Worm (Caenorhabditis elegans): ENCODE measurements around the gene Y82E9BR.8.

The Y82E9BR.8 gene

DNA sequence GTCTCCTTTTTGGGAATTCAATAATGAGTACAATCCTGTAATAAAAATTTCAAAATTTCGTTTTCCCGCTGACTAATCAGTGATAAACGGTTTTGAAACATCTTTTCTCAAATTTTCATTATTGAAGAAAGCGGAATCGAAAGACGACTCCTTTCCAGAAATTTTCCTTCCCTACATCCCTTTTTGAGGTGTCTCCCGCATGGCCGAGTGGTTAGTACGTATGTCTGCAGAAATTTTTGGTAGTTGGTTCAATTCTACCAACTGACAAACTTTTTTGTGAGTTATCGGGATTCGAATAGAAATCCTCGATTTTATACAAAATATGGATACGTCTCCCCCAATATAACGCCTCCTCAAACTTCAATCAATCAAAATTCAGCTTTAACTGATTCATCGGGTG, 3.4 kb downstream of the Y82E9BR.8 start:
- no peak for TF ChIP-seq cey-2 (tag; optimal IDR thresholded peaks at IDR 0.05; ENCODE audit: borderline replicate concordance, insufficient read depth)
- 0 out of 2 replicates have a peak, but pooled peaks have one; percentile 59 for TF ChIP-seq lim-7 (GFP tag; IDR thresholded peaks at IDR 0.05)

DNA sequence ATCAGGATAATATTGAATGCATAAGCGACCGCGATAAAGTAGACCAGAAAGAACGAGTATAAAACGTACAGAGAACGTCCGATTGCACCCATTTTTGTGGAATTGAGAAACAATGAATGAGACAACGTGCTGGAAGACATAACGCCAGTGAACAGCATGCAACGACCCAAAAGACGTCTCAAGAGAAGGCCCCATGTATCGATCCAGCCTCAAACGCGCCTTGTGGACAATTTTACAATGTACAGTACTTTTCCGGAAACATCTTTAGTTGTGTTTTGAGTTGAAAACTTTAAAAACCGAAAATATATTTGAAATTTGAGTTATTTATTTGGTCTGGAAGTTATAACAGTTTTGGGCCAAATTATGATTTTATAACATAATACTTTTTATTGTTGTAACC, 7.1 kb downstream of the Y82E9BR.8 start, which contains the start of gene Y82E9BL.3:
Gene Y82E9BL.3 (minus strand): TSS at position 101 of the 400 bp plus-strand sequence.
- TF ChIP-seq Y48G9A.11 (GFP tag; IDR thresholded peaks at IDR 0.05) = no peak
- no peak for TF ChIP-seq hlh-30 (tag; optimal IDR thresholded peaks at IDR 0.05; ENCODE audit: insufficient read depth)
- TF ChIP-seq lin-39 (tag; optimal IDR thresholded peaks at IDR 0.05) = no peak
- no peak for TF ChIP-seq madf-5 (GFP tag; IDR thresholded peaks at IDR 0.05)
- TF ChIP-seq fkh-10 (GFP tag; optimal IDR thresholded peaks at IDR 0.05) = no peak
- no peak for TF ChIP-seq lsy-2 (tag; optimal IDR thresholded peaks at IDR 0.05)
- TF ChIP-seq daf-19 (GFP tag; conservative IDR thresholded peaks at IDR 0.05) = no peak
- TF ChIP-seq lin-29 (GFP tag; IDR thresholded peaks at IDR 0.05) = no peak
- no peak for TF ChIP-seq egl-43 (GFP tag; IDR thresholded peaks at IDR 0.05)

DNA sequence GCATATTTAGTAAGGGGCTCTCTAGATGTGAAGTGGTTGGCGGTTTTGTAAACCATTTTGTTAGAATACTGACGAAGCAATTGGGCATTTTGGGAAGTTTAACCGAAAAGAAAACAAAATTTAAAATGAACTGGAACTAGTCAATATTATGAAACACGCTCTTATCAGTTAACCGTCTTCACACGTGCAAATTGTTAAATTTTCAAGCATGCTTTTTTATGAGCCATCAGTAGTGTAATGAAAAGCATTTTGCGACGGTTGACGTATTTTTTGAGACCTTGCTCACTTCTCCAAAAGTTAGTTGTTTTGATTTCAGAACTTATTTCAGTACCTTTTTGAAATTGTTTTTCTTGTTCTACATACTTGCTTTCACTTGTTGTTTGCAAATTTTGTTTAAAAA, 8.6 kb downstream of the Y82E9BR.8 start, which contains the start of gene fbxa-25:
Gene fbxa-25 (minus strand): TSS at position 138 of the 400 bp plus-strand sequence.
- TF ChIP-seq lin-29 (GFP tag; IDR thresholded peaks at IDR 0.05) (no peak), skn-1 (tag; optimal IDR thresholded peaks at IDR 0.05) (no peak), lim-7 (GFP tag; IDR thresholded peaks at IDR 0.05) (no peak), ZK546.5 (tag; optimal IDR thresholded peaks at IDR 0.05) (no peak), madf-9 (GFP tag; conservative IDR thresholded peaks at IDR 0.05) (no peak), pqm-1 (tag; optimal IDR thresholded peaks at IDR 0.05) (peak; percentile 64), tag-97 (GFP tag; IDR thresholded peaks at IDR 0.05) (no peak), saeg-2 (GFP tag; IDR thresholded peaks at IDR 0.05) (no peak), php-3 (GFP tag; IDR thresholded peaks at IDR 0.05) (0 out of 2 replicates have a peak, but pooled peaks have one; percentile 48), dmd-8 (GFP tag; IDR thresholded peaks at IDR 0.05) (no peak), ztf-7 (tag; optimal IDR thresholded peaks at IDR 0.05) (no peak), spr-1 (tag; optimal IDR thresholded peaks at IDR 0.05) (no peak), lsy-2 (tag; optimal IDR thresholded peaks at IDR 0.05) (no peak), mdl-1 (tag; optimal IDR thresholded peaks at IDR 0.05) (peak in 1 of 2 experiments; percentile 31), ceh-20 (GFP tag; IDR thresholded peaks at IDR 0.05) (no peak), arid-1 (GFP tag; conservative IDR thresholded peaks at IDR 0.05) (no peak), snpc-1.2 (GFP tag; IDR thresholded peaks at IDR 0.05) (no peak), F10B5.3 (tag; optimal IDR thresholded peaks at IDR 0.05) (no peak), nhr-28 (tag; optimal IDR thresholded peaks at IDR 0.05) (peak; percentile 34), nhr-102 (tag; optimal IDR thresholded peaks at IDR 0.05) (no peak), hif-1 (tag; optimal IDR thresholded peaks at IDR 0.05) (peak in 1 of 2 experiments; percentile 20), T20F7.1 (GFP tag; optimal IDR thresholded peaks at IDR 0.05) (no peak), ceh-32 (tag; optimal IDR thresholded peaks at IDR 0.05; ENCODE audit: poor library complexity) (no peak), mes-2 (tag; optimal IDR thresholded peaks at IDR 0.05; ENCODE audit: poor library complexity, severe bottlenecking) (no peak), set-16 (GFP tag; IDR thresholded peaks at IDR 0.05) (no peak), daf-16 (GFP tag; optimal IDR thresholded peaks at IDR 0.05) (no peak), daf-16 (tag; optimal IDR thresholded peaks at IDR 0.05) (peak; percentile 29), hlh-11 (tag; optimal IDR thresholded peaks at IDR 0.05) (no peak), mxl-3 (GFP tag; optimal IDR thresholded peaks at IDR 0.05) (peak; percentile 30), mdt-29 (GFP tag; IDR thresholded peaks at IDR 0.05) (no peak), nhr-11 (tag; optimal IDR thresholded peaks at IDR 0.05) (no peak)

All from whole organism, L4 larva.